Worm (Caenorhabditis elegans): ENCODE measurements around the gene clec-156.

clec-156 gene

DNA sequence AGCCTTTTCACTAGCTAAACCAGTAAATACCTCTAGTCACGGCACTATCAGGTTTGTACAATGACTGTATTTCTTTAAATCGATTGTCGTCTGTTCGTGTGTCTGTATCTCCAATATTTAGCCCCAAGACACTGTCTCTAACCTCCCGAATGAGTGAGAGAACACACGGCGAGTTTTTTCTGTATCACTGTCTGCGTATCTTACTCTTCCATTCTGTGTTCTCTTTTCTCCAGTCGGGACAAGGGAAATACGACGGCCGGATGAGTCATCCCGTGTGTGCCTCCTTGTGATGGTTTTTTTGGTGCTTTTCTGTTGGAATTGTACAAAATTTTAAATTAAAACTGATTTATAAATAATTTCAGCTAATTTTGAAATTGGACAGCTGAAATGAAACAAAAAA lies 46.0 kb downstream of the clec-156 start (continued):
- TF ChIP-seq unc-39 (tag; optimal IDR thresholded peaks at IDR 0.05) (no peak), nhr-6 (tag; optimal IDR thresholded peaks at IDR 0.05) (peak; percentile 87), unc-62 (GFP tag; optimal IDR thresholded peaks at IDR 0.05 in 1 of 2) (peak in 1 of 2 experiments; percentile 98), unc-62 (tag; optimal IDR thresholded peaks at IDR 0.05) (no peak), lin-29 (GFP tag; IDR thresholded peaks at IDR 0.05) (no peak), snpc-4 (tag; optimal IDR thresholded peaks at IDR 0.05) (no peak), dmd-6 (GFP tag; IDR thresholded peaks at IDR 0.05) (peak; percentile 62), madf-5 (GFP tag; IDR thresholded peaks at IDR 0.05) (no peak), ZK337.2 (GFP tag; IDR thresholded peaks at IDR 0.05) (no peak), unc-130 (GFP tag; optimal IDR thresholded peaks at IDR 0.05) (no peak), nhr-76 (tag; optimal IDR thresholded peaks at IDR 0.05) (no peak), T26A8.4 (GFP tag; IDR thresholded peaks at IDR 0.05) (peak; percentile 67), daf-16 (GFP tag; optimal IDR thresholded peaks at IDR 0.05) (no peak), daf-16 (tag; optimal IDR thresholded peaks at IDR 0.05) (peak; percentile 65), daf-8 (GFP tag; IDR thresholded peaks at IDR 0.05) (no peak), F10B5.3 (tag; optimal IDR thresholded peaks at IDR 0.05) (peak; percentile 10), lim-7 (GFP tag; IDR thresholded peaks at IDR 0.05) (no peak), dmd-9 (GFP tag; IDR thresholded peaks at IDR 0.05) (no peak; the same call in 1 of the 2 replicates), pqm-1 (tag; optimal IDR thresholded peaks at IDR 0.05) (peak; percentile 57), F44E2.7 (GFP tag; IDR thresholded peaks at IDR 0.05) (no peak), nhr-111 (GFP tag; optimal IDR thresholded peaks at IDR 0.05) (no peak)

DNA sequence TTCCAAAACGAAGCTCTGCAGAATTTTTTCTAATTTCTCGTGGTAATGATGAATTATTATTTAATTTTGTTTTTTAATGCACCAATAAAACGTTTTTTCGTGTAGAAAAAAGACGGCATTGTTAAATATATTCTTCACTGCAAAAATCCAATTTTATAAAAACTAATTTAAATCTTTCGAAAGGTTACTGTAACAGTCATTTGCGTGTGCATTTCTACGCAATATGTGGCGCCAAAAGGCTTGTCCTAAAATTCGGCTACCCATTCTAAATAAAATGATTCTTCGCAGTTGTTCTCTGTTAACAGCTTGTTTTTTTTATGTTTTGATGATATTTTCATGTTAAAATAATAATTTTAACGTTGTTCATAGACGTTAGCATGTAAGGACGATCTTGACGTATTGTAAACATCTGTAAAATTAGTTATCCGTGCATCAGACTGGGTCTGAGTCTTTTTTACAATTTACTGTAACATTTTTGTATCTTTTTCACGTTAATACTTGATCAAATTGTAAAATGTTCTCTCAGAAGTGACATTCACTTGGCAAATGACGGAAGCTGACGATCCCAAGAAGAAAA lies 49.4 kb downstream of the clec-156 start, which contains the start of gene mip-1:
Gene mip-1 (plus strand): TSS at position 527 of the 577 bp plus-strand sequence.
- no peak for TF ChIP-seq cey-2 (tag; optimal IDR thresholded peaks at IDR 0.05; ENCODE audit: borderline replicate concordance, insufficient read depth)
- TF ChIP-seq hif-1 (tag; optimal IDR thresholded peaks at IDR 0.05): no peak
- no peak for TF ChIP-seq Y48G9A.11 (GFP tag; IDR thresholded peaks at IDR 0.05)
- no peak for TF ChIP-seq nhr-25 (tag; optimal IDR thresholded peaks at IDR 0.05; ENCODE audit: borderline replicate concordance, insufficient read depth)
- no peak for TF ChIP-seq lim-7 (GFP tag; IDR thresholded peaks at IDR 0.05)
- TF ChIP-seq aha-1 (tag): no peak
- no peak for TF ChIP-seq nhr-102 (tag; optimal IDR thresholded peaks at IDR 0.05)
- TF ChIP-seq skn-1 (tag; optimal IDR thresholded peaks at IDR 0.05): no peak
- TF ChIP-seq lin-38 (GFP tag; IDR thresholded peaks at IDR 0.05): 0 out of 2 replicates have a peak, but pooled peaks have one; percentile 25
- TF ChIP-seq unc-130 (GFP tag; optimal IDR thresholded peaks at IDR 0.05): peak; percentile 40
- no peak for TF ChIP-seq mdt-29 (GFP tag; IDR thresholded peaks at IDR 0.05)
- TF ChIP-seq arid-1 (GFP tag; conservative IDR thresholded peaks at IDR 0.05): no peak
- TF ChIP-seq ceh-32 (tag; optimal IDR thresholded peaks at IDR 0.05; ENCODE audit: poor library complexity): no peak
- no peak for TF ChIP-seq mep-1 (tag; optimal IDR thresholded peaks at IDR 0.05)

All from whole organism, L4 larva.